Fruit fly (Drosophila melanogaster): Measurements from ENCODE around the gene CG13041.

- no peak for TF ChIP-seq kay (GFP tag; ENCODE audit: borderline replicate concordance)
- TF ChIP-seq toe (GFP tag; optimal IDR thresholded peaks at IDR 0.05), result no peak
- TF ChIP-seq ovo (GFP tag; optimal IDR thresholded peaks at IDR 0.05), result no peak
These were observed 9.0 kb upstream of the CG13041 start, which contains the start of gene CG13058 for dm6 chr3L:16328207-16328891.
